Fruit fly (Drosophila melanogaster) whole organism, prepupa: ENCODE results near the gene TH1.

Experiments
- Blimp-1 ChIP-seq: fragments of 200-800 bp; sonication (Bioruptor generic); optimal IDR thresholded peaks from 3 replicates; lab custom pipeline; 2017; ENCODE audit warnings: missing biosample characterization, missing genetic modification characterization, mild to moderate bottlenecking, moderate library complexity, missing genetic modification reagents
- CG10631 ChIP-seq: fragments of 200-800 bp; sonication (Bioruptor generic); optimal IDR thresholded peaks from 2 replicates; lab custom pipeline; 2016; ENCODE audit warnings: missing biosample characterization, missing genetic modification characterization
- CG11902 ChIP-seq: fragments of 200-800 bp; sonication (Bioruptor generic); optimal IDR thresholded peaks from 3 replicates; lab custom pipeline; 2016; ENCODE audit warnings: missing biosample characterization, missing genetic modification characterization
- CG15336 ChIP-seq: fragments of 200-800 bp; sonication (Bioruptor generic); IDR thresholded peaks from 2 replicates; pipeline ENCODE4 v1.3.6; 2022; ENCODE audit warnings: missing biosample characterization, missing genetic modification characterization
- CG16779 ChIP-seq: fragments of 200-800 bp; sonication (Bioruptor generic); optimal IDR thresholded peaks from 3 replicates; lab custom pipeline; 2017; ENCODE audit warnings: missing biosample characterization, mild to moderate bottlenecking, missing genetic modification characterization
- CG3032 ChIP-seq: fragments of 200-800 bp; optimal IDR thresholded peaks from 2 replicates; lab custom pipeline; 2019; ENCODE audit warnings: missing biosample characterization, mild to moderate bottlenecking, missing genetic modification characterization, moderate library complexity
- CG31627 ChIP-seq: fragments of 200-800 bp; sonication (Bioruptor generic); optimal IDR thresholded peaks from 3 replicates; lab custom pipeline; 2016; ENCODE audit warnings: missing biosample characterization, missing genetic modification characterization
- CG32006 ChIP-seq: fragments of 200-800 bp; sonication (Bioruptor generic); optimal IDR thresholded peaks from 3 replicates; lab custom pipeline; 2017; ENCODE audit warnings: missing biosample characterization, mild to moderate bottlenecking, missing genetic modification characterization
- CG34406 ChIP-seq: fragments of 200-800 bp; sonication (Bioruptor generic); optimal IDR thresholded peaks from 3 replicates; lab custom pipeline; 2016; ENCODE audit warnings: missing biosample characterization, missing genetic modification characterization
- CG6163 ChIP-seq: fragments of 200-800 bp; sonication (Bioruptor generic); IDR thresholded peaks from 3 replicates; pipeline ENCODE4 v1.3.6; 2022; ENCODE audit warnings: missing biosample characterization, missing genetic modification characterization
- CG6276 ChIP-seq: fragments of 200-800 bp; sonication (Bioruptor generic); optimal IDR thresholded peaks from 2 replicates; lab custom pipeline; 2017; ENCODE audit warnings: missing biosample characterization, mild to moderate bottlenecking, missing genetic modification characterization
- CG6792 ChIP-seq: fragments of 200-800 bp; sonication (Bioruptor generic); optimal IDR thresholded peaks from 3 replicates; lab custom pipeline; 2016; ENCODE audit warnings: missing biosample characterization, missing genetic modification characterization
- CG8119 ChIP-seq: fragments of 200-800 bp; sonication (Bioruptor generic); IDR thresholded peaks from 3 replicates; pipeline ENCODE4 v1.3.6; 2022; ENCODE audit warnings: missing biosample characterization, missing genetic modification characterization
- CG8632 ChIP-seq: fragments of 200-800 bp; sonication (Bioruptor generic); optimal IDR thresholded peaks from 3 replicates; lab custom pipeline; 2016; ENCODE audit warnings: missing biosample characterization, missing genetic modification characterization
- CG9139 ChIP-seq: fragments of 200-800 bp; sonication (Bioruptor generic); optimal IDR thresholded peaks from 3 replicates; lab custom pipeline; 2017; ENCODE audit warnings: missing biosample characterization, mild to moderate bottlenecking, missing genetic modification characterization
- Eip78C ChIP-seq: fragments of 200-800 bp; sonication (Bioruptor generic); peaks from one replicate; lab custom pipeline; 2016; ENCODE audit warnings: missing biosample characterization, missing genetic modification characterization
- Ets96B ChIP-seq: fragments of 200-800 bp; optimal IDR thresholded peaks from 2 replicates; lab custom pipeline; 2019; ENCODE audit warnings: missing biosample characterization, mild to moderate bottlenecking, missing genetic modification characterization, moderate library complexity
- Hr4 ChIP-seq: fragments of 200-800 bp; sonication (Bioruptor generic); optimal IDR thresholded peaks from 3 replicates; lab custom pipeline; 2016; ENCODE audit warnings: missing biosample characterization, missing genetic modification characterization
- Lpt ChIP-seq: fragments of 200-800 bp; sonication (Bioruptor generic); optimal IDR thresholded peaks from 3 replicates; lab custom pipeline; 2016; ENCODE audit warnings: missing biosample characterization, missing genetic modification characterization
- OdsH ChIP-seq: fragments of 200-800 bp; sonication (Bioruptor generic); optimal IDR thresholded peaks from 3 replicates; lab custom pipeline; 2016; ENCODE audit warnings: missing biosample characterization, missing genetic modification characterization
- Smox ChIP-seq: fragments of 200-800 bp; sonication (Bioruptor generic); optimal IDR thresholded peaks from 3 replicates; lab custom pipeline; 2016; ENCODE audit warnings: missing biosample characterization, missing genetic modification characterization
- Sox102F ChIP-seq: fragments of 200-800 bp; sonication (Bioruptor generic); optimal IDR thresholded peaks from 2 replicates; lab custom pipeline; 2016; ENCODE audit warnings: missing biosample characterization, mild to moderate bottlenecking, missing genetic modification characterization
- Sox14 ChIP-seq: fragments of 200-800 bp; sonication (Bioruptor generic); optimal IDR thresholded peaks from 3 replicates; lab custom pipeline; 2016; ENCODE audit warnings: missing biosample characterization, missing genetic modification characterization
- Sox15 ChIP-seq: fragments of 200-800 bp; sonication (Bioruptor generic); optimal IDR thresholded peaks from 3 replicates; lab custom pipeline; 2016; ENCODE audit warnings: missing biosample characterization, missing genetic modification characterization
- achi ChIP-seq: fragments of 200-800 bp; sonication (Bioruptor generic); optimal IDR thresholded peaks from 3 replicates; lab custom pipeline; 2016; ENCODE audit warnings: missing biosample characterization, missing genetic modification characterization
- acj6 ChIP-seq: fragments of 200-800 bp; sonication (Bioruptor generic); optimal IDR thresholded peaks from 3 replicates; lab custom pipeline; 2016; ENCODE audit warnings: missing biosample characterization, missing genetic modification characterization
- cyc ChIP-seq: fragments of 200-800 bp; sonication (Bioruptor generic); optimal IDR thresholded peaks from 3 replicates; lab custom pipeline; 2016; ENCODE audit warnings: missing biosample characterization, missing genetic modification characterization
- dac ChIP-seq: fragments of 200-800 bp; sonication (Bioruptor generic); optimal IDR thresholded peaks from 2 replicates; lab custom pipeline; 2017; ENCODE audit warnings: missing biosample characterization, mild to moderate bottlenecking, missing genetic modification characterization
- dsx ChIP-seq: fragments of 200-800 bp; optimal IDR thresholded peaks from 3 replicates; lab custom pipeline; 2019; ENCODE audit warnings: missing biosample characterization, mild to moderate bottlenecking, missing genetic modification characterization, moderate library complexity; ENCODE audit not compliant: poor library complexity, severe bottlenecking
- esn ChIP-seq: fragments of 200-800 bp; sonication (Bioruptor generic); optimal IDR thresholded peaks from 2 replicates; lab custom pipeline; 2016; ENCODE audit warnings: missing biosample characterization, mild to moderate bottlenecking, missing genetic modification characterization, moderate library complexity
- fd59A ChIP-seq: fragments of 200-800 bp; sonication (Bioruptor generic); optimal IDR thresholded peaks from 2 replicates; lab custom pipeline; 2017; ENCODE audit warnings: missing biosample characterization, mild to moderate bottlenecking, missing genetic modification characterization, missing genetic modification reagents
- fkh ChIP-seq: fragments of 200-800 bp; sonication (Bioruptor generic); optimal IDR thresholded peaks from 3 replicates; lab custom pipeline; 2017; ENCODE audit warnings: missing biosample characterization, mild to moderate bottlenecking, missing genetic modification characterization, moderate library complexity
- net ChIP-seq: fragments of 200-800 bp; sonication (Bioruptor generic); optimal IDR thresholded peaks from 3 replicates; lab custom pipeline; 2016; ENCODE audit warnings: missing biosample characterization, missing genetic modification characterization
- pdm3 ChIP-seq: fragments of 200-800 bp; sonication (Bioruptor generic); optimal IDR thresholded peaks from 3 replicates; lab custom pipeline; 2016; ENCODE audit warnings: missing biosample characterization, missing genetic modification characterization
- ss ChIP-seq, 2 experiments: fragments of 200-800 bp; sonication (Bioruptor generic); optimal IDR thresholded peaks; 2 replicates in 1 of 2; 3 replicates in 1 of 2; lab custom pipeline; 2017 to 2018; ENCODE audit warnings: mild to moderate bottlenecking in 2 of 2, missing biosample characterization in 2 of 2, missing genetic modification characterization in 2 of 2, moderate library complexity in 1 of 2
- svp ChIP-seq: fragments of 200-800 bp; sonication (Bioruptor generic); peaks from one replicate; lab custom pipeline; 2016; ENCODE audit warnings: missing biosample characterization, missing genetic modification characterization
- topi ChIP-seq: fragments of 200-800 bp; sonication (Bioruptor generic); optimal IDR thresholded peaks from 3 replicates; lab custom pipeline; 2016; ENCODE audit warnings: missing biosample characterization, missing genetic modification characterization
- vri ChIP-seq: fragments of 200-800 bp; sonication (Bioruptor generic); optimal IDR thresholded peaks from 3 replicates; lab custom pipeline; 2016; ENCODE audit warnings: missing biosample characterization, mild to moderate bottlenecking, missing genetic modification characterization

TH1 gene

dm6 chrX:16422466-16423124, 31.4 kb upstream of the TH1 start, which contains the start of gene hang (continued):
- TF ChIP-seq CG11902 (GFP tag; lab: Kevin White, UChicago) (no peak), vri (GFP tag; lab: Kevin White, UChicago) (peak; percentile 48), Ets96B (tag; lab: Kevin White, UChicago) (peak; percentile 12), Hr4 (GFP tag; lab: Kevin White, UChicago) (no peak), CG6792 (GFP tag; lab: Kevin White, UChicago) (no peak), Sox102F (GFP tag; lab: Kevin White, UChicago) (peak; percentile 38), cyc (GFP tag; lab: Kevin White, UChicago) (peak; percentile 12), dsx (GFP tag; lab: Kevin White, UChicago) (peak; percentile 54), CG31627 (GFP tag; lab: Kevin White, UChicago) (peak; percentile 18), CG8632 (GFP tag; lab: Kevin White, UChicago) (no peak), Lpt (GFP tag; lab: Kevin White, UChicago) (no peak), dac (no peak), CG32006 (GFP tag; lab: Kevin White, UChicago) (no peak), fd59A (GFP tag; lab: Kevin White, UChicago) (no peak), CG10631 (no peak), ss (GFP tag; optimal IDR thresholded peaks at IDR 0.05; lab: Kevin White, UChicago) (peak; percentile 60 to 62), CG6163 (GFP tag; lab: Robert Waterston, UW) (peak; percentile 12; the same call in 1 of the 3 replicates), Sox14 (peak; percentile 55), topi (GFP tag; lab: Kevin White, UChicago) (peak; percentile 27), achi (no peak), CG34406 (no peak), CG3032 (tag; lab: Kevin White, UChicago) (no peak), CG16779 (tag; lab: Kevin White, UChicago) (peak; percentile 60), CG15336 (0 out of 2 replicates have a peak, but pooled peaks have one; percentile 18), CG8119 (no peak), Blimp-1 (GFP tag; lab: Kevin White, UChicago) (peak; percentile 58), net (peak; percentile 40)

- TF ChIP-seq acj6 (GFP tag; lab: Kevin White, UChicago) (no peak), Eip78C (GFP tag; lab: Kevin White, UChicago) (peak; percentile 64), pdm3 (GFP tag; lab: Kevin White, UChicago) (no peak), Smox (GFP tag; lab: Kevin White, UChicago) (no peak), Blimp-1 (GFP tag; lab: Kevin White, UChicago) (no peak), Sox15 (no peak), net (no peak), fkh (GFP tag; lab: Kevin White, UChicago) (no peak), CG9139 (GFP tag; lab: Kevin White, UChicago) (no peak), esn (GFP tag; lab: Kevin White, UChicago) (no peak), achi (peak; percentile 9), CG8632 (GFP tag; lab: Kevin White, UChicago) (no peak), Sox102F (GFP tag; lab: Kevin White, UChicago) (no peak), CG6792 (GFP tag; lab: Kevin White, UChicago) (no peak), OdsH (GFP tag; lab: Kevin White, UChicago) (no peak), CG6276 (GFP tag; lab: Kevin White, UChicago) (no peak), Sox14 (no peak), svp (GFP tag; lab: Kevin White, UChicago) (no peak), ss (GFP tag; optimal IDR thresholded peaks at IDR 0.05; lab: Kevin White, UChicago) (peak in 1 of 2 experiments; percentile 9), Hr4 (GFP tag; lab: Kevin White, UChicago) (no peak), dsx (GFP tag; lab: Kevin White, UChicago) (peak; percentile 23), CG6163 (GFP tag; lab: Robert Waterston, UW) (no peak)
- TF ChIP-seq, all 60 proteins: peak for 4
These were observed 30.7 kb upstream of the TH1 start, which contains the start of gene AnxB11 for dm6 chrX:16421899-16422412. Gene AnxB11, minus strand, starts transcription at chrX:16422265.
